Fruit fly (Drosophila melanogaster) ovary, adult (tissue): Measurements from ENCODE around the gene CG43345.

Experiments used
- CG17801 ChIP-seq: fragments of 200-800 bp; optimal IDR thresholded peaks from 2 replicates; lab custom pipeline; 2019; ENCODE audit warnings: missing biosample characterization, mild to moderate bottlenecking, missing genetic modification characterization, moderate library complexity; ENCODE audit not compliant: partially characterized antibody

CG43345 gene

DNA sequence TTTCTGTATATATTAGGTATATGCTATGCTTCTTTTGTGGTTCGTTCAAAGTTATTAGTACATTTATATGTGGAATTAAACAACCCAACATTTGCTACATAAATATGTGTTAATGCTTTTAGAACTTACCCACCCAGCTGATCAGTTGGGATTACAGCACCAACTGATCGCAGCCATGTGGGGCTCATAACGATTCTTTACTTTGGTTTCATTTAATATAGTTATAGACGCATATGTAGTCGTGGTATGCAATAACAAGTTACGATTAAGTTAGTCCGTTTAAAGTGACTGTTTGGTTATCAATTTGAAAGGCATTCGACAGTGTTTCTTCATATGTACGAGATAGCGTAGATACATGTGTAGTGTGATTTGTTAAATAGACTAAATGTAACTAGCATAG is 32.6 kb downstream of the CG43345 start:
- TF ChIP-seq CG17801 (GFP tag; lab: Kevin White, UChicago): no peak
